Worm (Caenorhabditis elegans) whole organism, L2 larva: ENCODE results near the gene C14A4.8.

Experiments used
- C34F6.9 ChIP-seq: fragments of 150-350 bp; optimal IDR thresholded peaks from 2 replicates; lab custom pipeline; 2014; ENCODE audit warnings: missing biosample characterization, missing genetic modification characterization
- R02D3.7 ChIP-seq: fragments of 150-350 bp; optimal IDR thresholded peaks from 2 replicates; lab custom pipeline; 2014; ENCODE audit warnings: missing biosample characterization, missing genetic modification characterization
- ZK546.5 ChIP-seq: sonication (generic microtip); optimal IDR thresholded peaks from 2 replicates; lab custom pipeline; 2017; ENCODE audit warnings: missing biosample characterization, missing genetic modification characterization
- ama-1 ChIP-seq: fragments of 150-350 bp; optimal IDR thresholded peaks from 2 replicates; lab custom pipeline; 2018; ENCODE audit warnings: inconsistent platforms
- ceh-16 ChIP-seq: fragments of 150-350 bp; optimal IDR thresholded peaks from 2 replicates; lab custom pipeline; 2014; ENCODE audit warnings: missing biosample characterization, missing genetic modification characterization
- crh-2 ChIP-seq: sonication (generic microtip); optimal IDR thresholded peaks from 2 replicates; lab custom pipeline; 2017; ENCODE audit warnings: missing biosample characterization, missing genetic modification characterization
- dmd-4 ChIP-seq: sonication (generic microtip); optimal IDR thresholded peaks from 2 replicates; lab custom pipeline; 2017; ENCODE audit warnings: missing biosample characterization, missing genetic modification characterization
- egl-27 ChIP-seq: sonication (generic microtip); optimal IDR thresholded peaks from 3 replicates; lab custom pipeline; 2017; ENCODE audit warnings: missing biosample characterization, missing genetic modification reagents, missing genetic modification characterization
- fos-1 ChIP-seq: fragments of 150-350 bp; optimal IDR thresholded peaks from 2 replicates; lab custom pipeline; 2014; ENCODE audit warnings: missing biosample characterization, missing genetic modification characterization
- gmeb-1 ChIP-seq: fragments of 150-350 bp; optimal IDR thresholded peaks from 2 replicates; lab custom pipeline; 2014; ENCODE audit warnings: missing biosample characterization, missing genetic modification characterization
- lin-11 ChIP-seq: fragments of 150-350 bp; sonication (generic microtip); optimal IDR thresholded peaks from 2 replicates; lab custom pipeline; 2014; ENCODE audit warnings: missing biosample characterization, missing genetic modification characterization, inconsistent platforms, mixed read lengths
- lin-13 ChIP-seq: fragments of 150-350 bp; optimal IDR thresholded peaks from 2 replicates; lab custom pipeline; 2014; ENCODE audit warnings: missing biosample characterization, missing genetic modification reagents, missing genetic modification characterization
- mbf-1 ChIP-seq: sonication (generic microtip); optimal IDR thresholded peaks from 2 replicates; lab custom pipeline; 2017; ENCODE audit warnings: missing biosample characterization, missing genetic modification characterization
- nhr-11 ChIP-seq: fragments of 150-350 bp; optimal IDR thresholded peaks from 2 replicates; lab custom pipeline; 2014; ENCODE audit warnings: missing biosample characterization, missing genetic modification characterization
- nhr-129 ChIP-seq: fragments of 150-350 bp; optimal IDR thresholded peaks from 2 replicates; lab custom pipeline; 2014; ENCODE audit warnings: missing biosample characterization, missing genetic modification characterization
- nhr-21 ChIP-seq: fragments of 150-350 bp; optimal IDR thresholded peaks from 2 replicates; lab custom pipeline; 2014; ENCODE audit warnings: missing biosample characterization, missing genetic modification characterization
- nhr-23 ChIP-seq: fragments of 150-350 bp; optimal IDR thresholded peaks from 2 replicates; lab custom pipeline; 2014; ENCODE audit warnings: missing biosample characterization, missing genetic modification reagents, missing genetic modification characterization
- nhr-237 ChIP-seq: fragments of 150-350 bp; optimal IDR thresholded peaks from 2 replicates; lab custom pipeline; 2014; ENCODE audit warnings: missing biosample characterization, missing genetic modification characterization
- nhr-25 ChIP-seq: fragments of 150-350 bp; sonication (generic microtip); optimal IDR thresholded peaks from 3 replicates; lab custom pipeline; 2014; ENCODE audit warnings: missing biosample characterization, missing genetic modification characterization
- nhr-6 ChIP-seq: fragments of 150-350 bp; optimal IDR thresholded peaks from 2 replicates; lab custom pipeline; 2014; ENCODE audit warnings: missing biosample characterization, missing genetic modification characterization
- sem-4 ChIP-seq: fragments of 150-350 bp; optimal IDR thresholded peaks from 2 replicates; lab custom pipeline; 2014; ENCODE audit warnings: missing biosample characterization, missing genetic modification reagents, missing genetic modification characterization
- skn-1 ChIP-seq: sonication (generic microtip); optimal IDR thresholded peaks from 2 replicates; lab custom pipeline; 2017; ENCODE audit warnings: missing biosample characterization, missing genetic modification characterization
- sma-3 ChIP-seq: sonication (generic microtip); optimal IDR thresholded peaks from 2 replicates; lab custom pipeline; 2016; ENCODE audit warnings: missing genetic modification reagents, missing genetic modification characterization, missing compliant biosample characterization
- sma-9 ChIP-seq, 2 experiments: fragments of 150-350 bp in 1 of 2; sonication (generic microtip) in 1 of 2; optimal IDR thresholded peaks; 2 replicates each; lab custom pipeline; 2014 to 2016; ENCODE audit warnings: missing genetic modification characterization in 2 of 2, mild to moderate bottlenecking in 1 of 2, missing biosample characterization in 1 of 2, missing compliant biosample characterization in 1 of 2, missing genetic modification reagents in 1 of 2, moderate library complexity in 1 of 2
- unc-39 ChIP-seq: fragments of 150-350 bp; optimal IDR thresholded peaks from 2 replicates; lab custom pipeline; 2014; ENCODE audit warnings: missing biosample characterization, missing genetic modification characterization
- unc-55 ChIP-seq: fragments of 150-350 bp; sonication (generic microtip); optimal IDR thresholded peaks from 3 replicates; lab custom pipeline; 2014; ENCODE audit warnings: missing biosample characterization, missing genetic modification reagents, missing genetic modification characterization
- ztf-11 ChIP-seq: sonication (generic microtip); optimal IDR thresholded peaks from 2 replicates; lab custom pipeline; 2017; ENCODE audit warnings: missing biosample characterization, missing genetic modification characterization
- ztf-4 ChIP-seq: fragments of 150-350 bp; optimal IDR thresholded peaks from 2 replicates; lab custom pipeline; 2014; ENCODE audit warnings: missing biosample characterization, missing genetic modification characterization

The C14A4.8 gene

ce11 chrII:10548778-10549671, 48.9 kb downstream of the C14A4.8 start (continued):
- TF ChIP-seq sma-9 (GFP tag; optimal IDR thresholded peaks at IDR 0.05; lab: Kevin White, UChicago) = peak; percentile 88
- no peak for TF ChIP-seq sma-9 (tag; optimal IDR thresholded peaks at IDR 0.05; lab: Kevin White, UChicago)
- no peak for TF ChIP-seq nhr-23 (tag; lab: Kevin White, UChicago)
- TF ChIP-seq nhr-237 (tag; lab: Kevin White, UChicago) = no peak
- TF ChIP-seq nhr-25 (tag; lab: Kevin White, UChicago) = peak; percentile 83
- TF ChIP-seq sem-4 (tag; lab: Kevin White, UChicago) = peak; percentile 91
- peak; percentile 95 for TF ChIP-seq ama-1
- TF ChIP-seq nhr-11 (tag; lab: Kevin White, UChicago) = peak; percentile 40
- TF ChIP-seq fos-1 (tag; lab: Kevin White, UChicago) = peak; percentile 58
- no peak for TF ChIP-seq skn-1 (tag; lab: Kevin White, UChicago)
- TF ChIP-seq sma-3 = peak; percentile 61
- peak; percentile 90 for TF ChIP-seq C34F6.9 (tag; lab: Kevin White, UChicago)
- TF ChIP-seq mbf-1 (tag; lab: Kevin White, UChicago) = no peak
- TF ChIP-seq crh-2 = peak; percentile 71
- no peak for TF ChIP-seq ztf-11 (tag; lab: Kevin White, UChicago)
- no peak for TF ChIP-seq ZK546.5 (tag; lab: Kevin White, UChicago)
- TF ChIP-seq lin-13 (GFP tag; lab: Kevin White, UChicago) = peak; percentile 86
- TF ChIP-seq ceh-16 (tag; lab: Kevin White, UChicago) = peak; percentile 80

ce11 chrII:10547803-10548693, 49.9 kb downstream of the C14A4.8 start:
- TF ChIP-seq skn-1 (tag; lab: Kevin White, UChicago) (no peak), ztf-11 (tag; lab: Kevin White, UChicago) (no peak), sma-9 (GFP tag; optimal IDR thresholded peaks at IDR 0.05; lab: Kevin White, UChicago) (peak; percentile 16), sma-9 (tag; optimal IDR thresholded peaks at IDR 0.05; lab: Kevin White, UChicago) (no peak), nhr-129 (tag; lab: Kevin White, UChicago) (peak; percentile 79), nhr-21 (tag; lab: Kevin White, UChicago) (no peak), fos-1 (tag; lab: Kevin White, UChicago) (no peak), nhr-6 (tag; lab: Kevin White, UChicago) (no peak), nhr-237 (tag; lab: Kevin White, UChicago) (no peak), lin-11 (tag; lab: Kevin White, UChicago) (peak; percentile 23), ama-1 (peak; percentile 86), R02D3.7 (tag; lab: Kevin White, UChicago) (no peak), unc-55 (peak; percentile 6), ztf-4 (tag; lab: Kevin White, UChicago) (no peak), unc-39 (tag; lab: Kevin White, UChicago) (no peak), gmeb-1 (tag; lab: Kevin White, UChicago) (peak; percentile 12), C34F6.9 (tag; lab: Kevin White, UChicago) (peak; percentile 7), egl-27 (tag; lab: Kevin White, UChicago) (no peak), dmd-4 (tag; lab: Kevin White, UChicago) (no peak), nhr-25 (tag; lab: Kevin White, UChicago) (no peak)
- TF ChIP-seq, all 48 proteins: peak for 7

- TF ChIP-seq nhr-129 (tag; lab: Kevin White, UChicago) = peak; percentile 0
- no peak for TF ChIP-seq ztf-11 (tag; lab: Kevin White, UChicago)
These were observed 50.6 kb downstream of the C14A4.8 start for ce11 chrII:10547311-10547710.
